Fruit fly (Drosophila melanogaster) whole organism: Measurements from ENCODE around the gene CG12093.

ENCODE experiments used
- CG8478 ChIP-seq: fragments of >200 bp; optimal IDR thresholded peaks from 2 replicates; lab custom pipeline; 2018; ENCODE audit warnings: inconsistent platforms
- Dll ChIP-seq: fragments of >200 bp; optimal IDR thresholded peaks from 2 replicates; lab custom pipeline; 2017
- EcR ChIP-seq, 2 experiments: fragments of >200 bp; optimal IDR thresholded peaks; 2 replicates each; lab custom pipeline; 2017; ENCODE audit warnings: missing biosample characterization in 2 of 2, missing genetic modification characterization in 2 of 2, missing genetic modification reagents in 2 of 2
- pan ChIP-seq: fragments of >200 bp; optimal IDR thresholded peaks from 2 replicates; lab custom pipeline; 2017
- psq ChIP-seq: fragments of >200 bp; optimal IDR thresholded peaks from 2 replicates; lab custom pipeline; 2017
- usp ChIP-seq: fragments of >200 bp; optimal IDR thresholded peaks from 2 replicates; lab custom pipeline; 2017; ENCODE audit warnings: missing biosample characterization, missing genetic modification characterization, mixed read lengths

The CG12093 gene

dm6 chr3L:2805956-2806527 lies 32.2 kb upstream of the CG12093 start:
- TF ChIP-seq pan (lab: Kevin White, UChicago) (peak; percentile 88), EcR (GFP tag; optimal IDR thresholded peaks at IDR 0.05; lab: Kevin White, UChicago) (no peak), Dll (lab: Kevin White, UChicago) (no peak)

dm6 chr3L:2805137-2805955 lies 31.5 kb upstream of the CG12093 start:
- TF ChIP-seq EcR (GFP tag; optimal IDR thresholded peaks at IDR 0.05; lab: Kevin White, UChicago) (peak; percentile 57 to 67), Dll (lab: Kevin White, UChicago) (no peak), pan (lab: Kevin White, UChicago) (no peak)

DNA sequence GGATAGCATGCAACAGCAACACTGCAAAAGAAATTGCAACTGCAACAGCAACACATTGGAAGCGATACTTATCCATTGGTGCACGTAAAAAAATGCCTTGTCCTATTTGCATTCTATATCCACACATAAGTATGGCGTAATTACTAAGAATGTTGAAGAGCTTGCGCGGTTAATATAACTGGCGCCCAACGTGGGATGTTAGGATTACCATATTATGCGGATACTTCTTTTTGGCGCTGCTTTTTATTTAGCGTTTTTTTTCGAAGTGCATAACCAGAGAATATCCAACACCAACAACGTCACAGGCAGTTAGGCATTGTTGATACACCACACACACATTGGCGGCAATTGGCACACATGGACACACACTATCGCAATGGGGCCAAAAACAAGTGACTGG lies 28.3 kb upstream of the CG12093 start:
- no peak for TF ChIP-seq CG8478 (lab: Kevin White, UChicago)
- no peak for TF ChIP-seq Dll (lab: Kevin White, UChicago)
- TF ChIP-seq psq = no peak
- TF ChIP-seq EcR (GFP tag; optimal IDR thresholded peaks at IDR 0.05; lab: Kevin White, UChicago) = no peak
- no peak for TF ChIP-seq pan (lab: Kevin White, UChicago)
- TF ChIP-seq usp = no peak

- TF ChIP-seq pan (lab: Kevin White, UChicago) (no peak), Dll (lab: Kevin White, UChicago) (no peak), CG8478 (lab: Kevin White, UChicago) (no peak), usp (no peak), psq (no peak), EcR (GFP tag; optimal IDR thresholded peaks at IDR 0.05; lab: Kevin White, UChicago) (no peak)
Measured at dm6 chr3L:2801376-2801775, 27.6 kb upstream of the CG12093 start.

- TF ChIP-seq psq = no peak
- TF ChIP-seq EcR (GFP tag; optimal IDR thresholded peaks at IDR 0.05; lab: Kevin White, UChicago) = no peak
- no peak for TF ChIP-seq Dll (lab: Kevin White, UChicago)
- TF ChIP-seq pan (lab: Kevin White, UChicago) = no peak
Measured at dm6 chr3L:2800329-2800728, 26.5 kb upstream of the CG12093 start.

DNA sequence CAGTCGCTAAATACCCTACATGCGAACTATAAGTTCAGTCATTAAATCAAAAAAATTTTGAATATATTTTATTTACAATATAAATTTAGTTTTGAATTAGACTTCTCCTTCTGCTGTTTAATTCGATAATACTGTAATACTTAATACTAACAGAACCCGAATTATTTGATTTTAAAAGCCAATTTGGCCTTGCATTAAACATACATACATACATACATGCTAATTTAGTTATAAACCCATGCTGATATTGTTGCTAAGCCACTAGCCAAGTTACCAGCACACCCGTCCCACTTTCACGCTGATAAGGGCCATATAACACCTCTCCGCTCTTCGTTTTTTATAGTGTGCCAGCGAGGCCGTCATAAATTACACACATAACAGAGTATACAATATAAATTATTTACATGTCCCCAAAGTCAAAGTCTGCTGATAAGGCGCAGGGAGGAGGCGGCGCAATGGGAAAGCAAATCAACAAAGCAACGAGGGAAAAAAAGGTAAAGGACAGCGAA lies 25.4 kb upstream of the CG12093 start:
- TF ChIP-seq Dll (lab: Kevin White, UChicago) (no peak), pan (lab: Kevin White, UChicago) (no peak), psq (no peak), EcR (GFP tag; optimal IDR thresholded peaks at IDR 0.05; lab: Kevin White, UChicago) (no peak), CG8478 (lab: Kevin White, UChicago) (no peak), usp (no peak)

DNA sequence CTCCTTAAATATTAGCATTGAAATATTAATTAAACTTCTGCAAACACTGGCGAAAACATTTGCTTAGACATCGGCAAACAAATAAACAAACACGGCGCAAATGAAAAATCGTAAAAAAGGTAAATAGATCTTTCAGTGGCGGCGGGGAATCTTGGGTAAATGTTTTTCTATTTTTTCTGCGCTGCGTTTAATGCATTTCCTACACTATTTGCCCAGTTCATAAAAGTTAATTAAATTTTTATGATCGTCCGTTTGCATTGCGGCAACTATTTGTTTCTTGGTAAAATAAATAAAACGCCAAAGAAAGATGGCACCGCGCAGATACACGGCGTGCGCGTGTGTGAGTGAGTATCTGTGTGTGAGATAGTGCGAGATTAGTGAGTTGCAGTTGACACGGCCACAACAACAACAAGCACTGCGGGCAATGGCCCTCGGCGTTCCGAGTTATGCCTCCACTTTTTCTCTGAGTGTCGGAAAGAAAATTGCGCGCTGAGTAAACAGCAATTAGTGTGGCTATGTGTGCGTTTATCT lies 24.7 kb upstream of the CG12093 start:
- no peak for TF ChIP-seq psq
- no peak for TF ChIP-seq Dll (lab: Kevin White, UChicago)
- TF ChIP-seq EcR (GFP tag; optimal IDR thresholded peaks at IDR 0.05; lab: Kevin White, UChicago) = no peak
- TF ChIP-seq pan (lab: Kevin White, UChicago) = no peak
- no peak for TF ChIP-seq usp
- TF ChIP-seq CG8478 (lab: Kevin White, UChicago) = no peak

- TF ChIP-seq CG8478 (lab: Kevin White, UChicago) = no peak
- TF ChIP-seq psq = no peak
- no peak for TF ChIP-seq EcR (GFP tag; optimal IDR thresholded peaks at IDR 0.05; lab: Kevin White, UChicago)
- TF ChIP-seq usp = no peak
- TF ChIP-seq Dll (lab: Kevin White, UChicago) = no peak
- no peak for TF ChIP-seq pan (lab: Kevin White, UChicago)
Measured at dm6 chr3L:2796242-2796641, 22.4 kb upstream of the CG12093 start.

DNA sequence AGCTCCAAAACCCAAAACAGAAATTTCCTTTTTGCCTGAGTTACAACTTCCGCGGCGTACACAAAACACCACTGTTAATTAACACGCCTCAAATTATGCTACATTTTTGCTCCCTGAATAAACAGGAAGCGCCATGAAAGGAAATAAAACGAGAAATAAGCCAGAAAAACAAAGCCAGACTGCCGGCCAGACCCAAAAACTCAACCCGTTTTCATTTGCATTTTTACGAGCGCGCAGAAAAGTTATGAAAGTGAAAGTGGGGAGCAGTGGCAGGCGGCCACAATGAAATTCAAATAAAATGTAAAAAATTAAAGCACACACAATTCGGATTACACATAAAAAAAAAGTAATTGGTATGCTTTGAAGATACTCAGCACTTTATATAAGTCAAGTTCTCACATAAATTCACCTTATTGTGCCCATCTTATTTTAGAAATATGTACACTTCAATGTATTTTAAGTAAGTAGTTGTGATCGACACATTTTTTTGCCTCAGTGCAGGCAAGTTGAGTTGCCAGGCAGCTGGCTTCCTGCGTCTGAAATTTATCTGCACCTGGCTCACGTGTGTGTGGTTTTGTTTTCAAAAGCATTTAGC lies 21.7 kb upstream of the CG12093 start:
- no peak for TF ChIP-seq EcR (GFP tag; optimal IDR thresholded peaks at IDR 0.05; lab: Kevin White, UChicago)
- TF ChIP-seq usp = no peak
- no peak for TF ChIP-seq pan (lab: Kevin White, UChicago)
- no peak for TF ChIP-seq CG8478 (lab: Kevin White, UChicago)
- no peak for TF ChIP-seq Dll (lab: Kevin White, UChicago)
- TF ChIP-seq psq = no peak

DNA sequence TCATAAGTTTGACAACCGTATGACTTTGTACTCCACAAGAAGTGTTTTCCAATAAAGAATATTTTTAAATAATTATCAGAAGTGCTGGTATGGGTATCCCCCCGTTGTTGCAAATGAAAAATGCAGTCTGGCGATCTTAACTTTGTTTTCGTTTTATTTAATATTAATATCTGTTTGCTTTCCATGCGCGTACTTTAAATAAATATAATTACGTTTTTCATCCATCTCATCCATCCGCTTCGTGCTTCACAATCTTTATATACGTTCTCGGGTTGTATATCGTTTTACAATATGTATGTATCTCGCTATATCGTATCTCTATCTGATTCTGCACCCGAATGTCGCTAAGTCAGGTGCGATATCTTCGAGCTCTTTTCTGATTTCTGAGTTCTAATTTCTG lies 12.1 kb upstream of the CG12093 start:
- TF ChIP-seq EcR (GFP tag; optimal IDR thresholded peaks at IDR 0.05; lab: Kevin White, UChicago) (no peak), psq (no peak), usp (no peak), CG8478 (lab: Kevin White, UChicago) (no peak), pan (lab: Kevin White, UChicago) (no peak), Dll (lab: Kevin White, UChicago) (no peak)

DNA sequence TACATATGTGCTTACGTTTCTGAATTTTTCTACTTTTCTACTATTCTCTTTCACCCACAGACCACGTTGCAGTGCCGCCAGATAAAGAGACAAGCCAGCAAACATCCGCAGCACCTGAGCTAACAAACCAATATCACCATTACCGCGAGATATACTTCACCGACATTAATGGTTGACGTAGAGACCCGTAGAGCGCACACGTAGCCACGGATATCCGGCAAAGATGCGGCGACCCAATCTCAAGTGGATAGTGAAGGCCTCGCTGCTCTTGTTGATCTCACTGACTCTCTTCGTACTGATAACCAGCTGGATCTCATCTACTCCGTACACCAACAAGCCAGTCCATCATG lies 8.8 kb upstream of the CG12093 start:
- TF ChIP-seq EcR (GFP tag; optimal IDR thresholded peaks at IDR 0.05; lab: Kevin White, UChicago) (no peak), Dll (lab: Kevin White, UChicago) (no peak), CG8478 (lab: Kevin White, UChicago) (no peak), usp (no peak), psq (no peak), pan (lab: Kevin White, UChicago) (no peak)
